Worm (Caenorhabditis elegans): ENCODE measurements around the gene cku-70.

- TF ChIP-seq unc-39 (tag; optimal IDR thresholded peaks at IDR 0.05), result no peak
- no peak for TF ChIP-seq lsy-2 (tag; optimal IDR thresholded peaks at IDR 0.05)
- TF ChIP-seq ham-2 (GFP tag; optimal IDR thresholded peaks at IDR 0.05), result no peak
- no peak for TF ChIP-seq lin-32 (GFP tag; optimal IDR thresholded peaks at IDR 0.05)
- no peak for TF ChIP-seq zip-8 (tag; optimal IDR thresholded peaks at IDR 0.05)
Measured at ce11 chrIII:11142908-11143307, 11.7 kb upstream of the cku-70 start.

Data from whole organism, mixed stage, embryonic.